Worm (Caenorhabditis elegans) whole organism, L4/young adult: ENCODE results near the gene Y69A2AR.31.

ENCODE experiments used
- W03F9.2 ChIP-seq: fragments of 150-350 bp; optimal IDR thresholded peaks from 2 replicates; lab custom pipeline; 2014; ENCODE audit warnings: missing biosample characterization, missing genetic modification characterization
- dao-5 ChIP-seq: sonication (generic microtip); optimal IDR thresholded peaks from 2 replicates; lab custom pipeline; 2016; ENCODE audit warnings: missing genotype, missing genetic modification characterization, moderate library complexity, missing compliant biosample characterization
- him-1 ChIP-seq: sonication (generic microtip); optimal IDR thresholded peaks from 2 replicates; lab custom pipeline; 2016; ENCODE audit warnings: missing genotype, missing genetic modification reagents, missing genetic modification characterization, missing compliant biosample characterization

Y69A2AR.31 gene

ce11 chrIV:2607513-2608101 is 56.2 kb downstream of the Y69A2AR.31 start, which contains the start of gene vamp-7:
Gene vamp-7, plus strand, starts transcription at chrIV:2608051.
- TF ChIP-seq W03F9.2 (tag; lab: Kevin White, UChicago) (peak; percentile 10), dao-5 (tag; lab: Kevin White, UChicago) (no peak)

ce11 chrIV:2606572-2606971 is 57.2 kb downstream of the Y69A2AR.31 start:
- TF ChIP-seq him-1 (tag; lab: Kevin White, UChicago) (no peak), W03F9.2 (tag; lab: Kevin White, UChicago) (no peak), dao-5 (tag; lab: Kevin White, UChicago) (no peak)

ce11 chrIV:2603556-2604021 is 60.2 kb downstream of the Y69A2AR.31 start:
- TF ChIP-seq him-1 (tag; lab: Kevin White, UChicago) (no peak), W03F9.2 (tag; lab: Kevin White, UChicago) (no peak), dao-5 (tag; lab: Kevin White, UChicago) (no peak)

- TF ChIP-seq him-1 (tag; lab: Kevin White, UChicago) (no peak), dao-5 (tag; lab: Kevin White, UChicago) (no peak), W03F9.2 (tag; lab: Kevin White, UChicago) (no peak)
Measured at ce11 chrIV:2602862-2603189, 61.0 kb downstream of the Y69A2AR.31 start.

- TF ChIP-seq him-1 (tag; lab: Kevin White, UChicago) (peak; percentile 11), W03F9.2 (tag; lab: Kevin White, UChicago) (peak; percentile 91), dao-5 (tag; lab: Kevin White, UChicago) (peak; percentile 53)
Measured at ce11 chrIV:2601988-2602861, 61.6 kb downstream of the Y69A2AR.31 start.

ce11 chrIV:2600841-2601240 is 63.0 kb downstream of the Y69A2AR.31 start, which contains the start of gene epg-9:
Gene epg-9, plus strand, starts transcription at chrIV:2601141.
- TF ChIP-seq him-1 (tag; lab: Kevin White, UChicago), result no peak
- TF ChIP-seq dao-5 (tag; lab: Kevin White, UChicago), result no peak
- no peak for TF ChIP-seq W03F9.2 (tag; lab: Kevin White, UChicago)
